In genomic region chr2L:10303786-10304185, dm6 we compare ENCODE assay signal across 1 fruit fly cellular context.
TF ChIP-seq lines count a peak whose summit lies in the region.

nmd (minus strand) TSS chr2L:10303947.

TF ChIP-seq in whole organism, embryonic, 481 proteins besides CTCF, POLR2A, EP300 and RAD21 (continued from another document and continues in another):
- TF ChIP-seq Aef1 (GFP tag; IDR thresholded peaks at IDR 0.05; lab: Robert Waterston, UW) (no peak), crc (GFP tag; optimal IDR thresholded peaks at IDR 0.05; lab: Kevin White, UChicago) (no peak), Med (GFP tag; lab: Kevin White, UChicago) (no peak), Hr3 (GFP tag; optimal IDR thresholded peaks at IDR 0.05; lab: Kevin White, UChicago) (no peak), trem (tag; optimal IDR thresholded peaks at IDR 0.05; lab: Kevin White, UChicago) (peak; percentile 98), CG30020 (tag; optimal IDR thresholded peaks at IDR 0.05; lab: Kevin White, UChicago) (peak; percentile 90), CG4328 (GFP tag; optimal IDR thresholded peaks at IDR 0.05; lab: Kevin White, UChicago) (no peak), CG2116 (GFP tag; optimal IDR thresholded peaks at IDR 0.05; lab: Kevin White, UChicago) (peak; percentile 92), CG4854 (GFP tag; optimal IDR thresholded peaks at IDR 0.05; lab: Kevin White, UChicago) (no peak), Bgb (GFP tag; IDR thresholded peaks at IDR 0.05; lab: Robert Waterston, UW; ENCODE audit: partially characterized antibody) (peak; percentile 53; the same call in 1 of the 2 replicates), CG10959 (GFP tag; IDR thresholded peaks at IDR 0.05; lab: Robert Waterston, UW) (no peak), aop (GFP tag; IDR thresholded peaks at IDR 0.05; lab: Robert Waterston, UW) (no peak), CG13287 (GFP tag; IDR thresholded peaks at IDR 0.05; lab: Robert Waterston, UW; ENCODE audit: partially characterized antibody) (peak; percentile 53), CG18619 (GFP tag; optimal IDR thresholded peaks at IDR 0.05; lab: Kevin White, UChicago) (no peak), esg (GFP tag; conservative IDR thresholded peaks at IDR 0.05; lab: Robert Waterston, UW) (no peak), pb (GFP tag; optimal IDR thresholded peaks at IDR 0.05; lab: Kevin White, UChicago) (no peak), h (optimal IDR thresholded peaks at IDR 0.05; lab: Kevin White, UChicago) (no peak), wor (GFP tag; IDR thresholded peaks at IDR 0.05; lab: Robert Waterston, UW) (no peak), Lhr (GFP tag; optimal IDR thresholded peaks at IDR 0.05; lab: Kevin White, UChicago) (peak; percentile 62), CG10321 (GFP tag; IDR thresholded peaks at IDR 0.05; lab: Robert Waterston, UW) (0 out of 2 replicates have a peak, but pooled peaks have one; percentile 21), CG9609 (GFP tag; optimal IDR thresholded peaks at IDR 0.05; lab: Kevin White, UChicago) (no peak), Xrp1 (GFP tag; IDR thresholded peaks at IDR 0.05; lab: Robert Waterston, UW) (no peak), CG15011 (GFP tag; optimal IDR thresholded peaks at IDR 0.05; lab: Kevin White, UChicago) (no peak), CG34376 (GFP tag; optimal IDR thresholded peaks at IDR 0.05; lab: Kevin White, UChicago) (peak; percentile 43), org-1 (GFP tag; optimal IDR thresholded peaks at IDR 0.05; lab: Kevin White, UChicago) (no peak), CG17829 (tag; optimal IDR thresholded peaks at IDR 0.05; lab: Kevin White, UChicago) (peak; percentile 13), CG6175 (GFP tag; IDR thresholded peaks at IDR 0.05; lab: Robert Waterston, UW) (no peak), CG8924 (tag; optimal IDR thresholded peaks at IDR 0.05; lab: Kevin White, UChicago) (no peak), p53 (GFP tag; optimal IDR thresholded peaks at IDR 0.05; lab: Kevin White, UChicago) (peak; percentile 36), CG9727 (GFP tag; optimal IDR thresholded peaks at IDR 0.05; lab: Kevin White, UChicago) (no peak), Poxn (GFP tag; IDR thresholded peaks at IDR 0.05; lab: Robert Waterston, UW) (no peak), cg (GFP tag; optimal IDR thresholded peaks at IDR 0.05; lab: Kevin White, UChicago) (peak; percentile 4), eyg (GFP tag; optimal IDR thresholded peaks at IDR 0.05; lab: Kevin White, UChicago) (no peak), HLH54F (GFP tag; optimal IDR thresholded peaks at IDR 0.05; lab: Kevin White, UChicago) (no peak), gcm (GFP tag; optimal IDR thresholded peaks at IDR 0.05; lab: Kevin White, UChicago) (no peak), pan (optimal IDR thresholded peaks at IDR 0.05; lab: Kevin White, UChicago) (no peak), pan (GFP tag; optimal IDR thresholded peaks at IDR 0.05 in 1 of 2, IDR thresholded peaks at IDR 0.05 in 1 of 2) (no peak), CG18011 (GFP tag; optimal IDR thresholded peaks at IDR 0.05; lab: Kevin White, UChicago) (no peak), H2.0 (GFP tag; IDR thresholded peaks at IDR 0.05; lab: Robert Waterston, UW) (no peak), NC2α (GFP tag; optimal IDR thresholded peaks at IDR 0.05; lab: Kevin White, UChicago) (no peak), Asciz (GFP tag; optimal IDR thresholded peaks at IDR 0.05; lab: Kevin White, UChicago) (no peak), lab (GFP tag; optimal IDR thresholded peaks at IDR 0.05; lab: Kevin White, UChicago) (no peak), CG1792 (GFP tag; optimal IDR thresholded peaks at IDR 0.05; lab: Kevin White, UChicago) (no peak), D (optimal IDR thresholded peaks at IDR 0.05; lab: Kevin White, UChicago) (no peak), D (GFP tag; optimal IDR thresholded peaks at IDR 0.05; lab: Kevin White, UChicago) (no peak), Scr (GFP tag; IDR thresholded peaks at IDR 0.05; lab: Robert Waterston, UW; ENCODE audit: partially characterized antibody) (peak; percentile 19; the same call in 1 of the 2 replicates), NfI (GFP tag; optimal IDR thresholded peaks at IDR 0.05; lab: Kevin White, UChicago) (peak; percentile 20), Awh (GFP tag; IDR thresholded peaks at IDR 0.05; lab: Robert Waterston, UW) (0 out of 2 replicates have a peak, but pooled peaks have one; percentile 28), ERR (GFP tag; optimal IDR thresholded peaks at IDR 0.05; lab: Kevin White, UChicago) (no peak), Hsf (GFP tag; optimal IDR thresholded peaks at IDR 0.05; lab: Kevin White, UChicago) (no peak), Dp (GFP tag; optimal IDR thresholded peaks at IDR 0.05; lab: Kevin White, UChicago) (peak; percentile 29), CG7928 (GFP tag; optimal IDR thresholded peaks at IDR 0.05; lab: Kevin White, UChicago) (no peak), Hmx (GFP tag; optimal IDR thresholded peaks at IDR 0.05; lab: Kevin White, UChicago) (no peak), CG10274 (GFP tag; optimal IDR thresholded peaks at IDR 0.05; lab: Kevin White, UChicago) (no peak), sob (GFP tag; IDR thresholded peaks at IDR 0.05; lab: Robert Waterston, UW) (no peak), pfk (GFP tag; optimal IDR thresholded peaks at IDR 0.05; lab: Kevin White, UChicago) (peak; percentile 95), CG3407 (GFP tag; optimal IDR thresholded peaks at IDR 0.05; lab: Kevin White, UChicago) (no peak), CG2712 (tag; optimal IDR thresholded peaks at IDR 0.05; lab: Kevin White, UChicago) (peak; percentile 8), CG15514 (GFP tag; optimal IDR thresholded peaks at IDR 0.05; lab: Kevin White, UChicago) (peak; percentile 82), CG7963 (GFP tag; IDR thresholded peaks at IDR 0.05; lab: Robert Waterston, UW; ENCODE audit: partially characterized antibody) (no peak), Usf (GFP tag; optimal IDR thresholded peaks at IDR 0.05; lab: Kevin White, UChicago) (no peak), CG10543 (GFP tag; optimal IDR thresholded peaks at IDR 0.05; lab: Kevin White, UChicago) (no peak), HLHmδ (GFP tag; optimal IDR thresholded peaks at IDR 0.05; lab: Kevin White, UChicago) (no peak), stwl (tag; optimal IDR thresholded peaks at IDR 0.05; lab: Kevin White, UChicago) (peak; percentile 90), CG6683 (GFP tag; optimal IDR thresholded peaks at IDR 0.05; lab: Kevin White, UChicago) (no peak), CG5180 (GFP tag; optimal IDR thresholded peaks at IDR 0.05; lab: Kevin White, UChicago) (no peak), Atf-2 (GFP tag; optimal IDR thresholded peaks at IDR 0.05; lab: Kevin White, UChicago) (no peak), CG7372 (GFP tag; IDR thresholded peaks at IDR 0.05; lab: Robert Waterston, UW) (no peak), CG12219 (GFP tag; optimal IDR thresholded peaks at IDR 0.05; lab: Kevin White, UChicago) (no peak), Ptx1 (GFP tag; IDR thresholded peaks at IDR 0.05; lab: Robert Waterston, UW) (0 out of 2 replicates have a peak, but pooled peaks have one; percentile 13), CG12236 (GFP tag; optimal IDR thresholded peaks at IDR 0.05; lab: Kevin White, UChicago) (no peak), Hr39 (optimal IDR thresholded peaks at IDR 0.05; lab: Kevin White, UChicago) (no peak), gro (GFP tag; optimal IDR thresholded peaks at IDR 0.05; lab: Kevin White, UChicago) (no peak), CG34224 (GFP tag; IDR thresholded peaks at IDR 0.05; lab: Robert Waterston, UW; ENCODE audit: partially characterized antibody) (no peak), ci (GFP tag; IDR thresholded peaks at IDR 0.05; lab: Robert Waterston, UW) (no peak), CG1603 (tag; optimal IDR thresholded peaks at IDR 0.05; lab: Kevin White, UChicago) (peak; percentile 63), fu2 (GFP tag; optimal IDR thresholded peaks at IDR 0.05; lab: Kevin White, UChicago) (no peak), D19A (tag; optimal IDR thresholded peaks at IDR 0.05; lab: Kevin White, UChicago) (no peak), mld (GFP tag; IDR thresholded peaks at IDR 0.05; lab: Robert Waterston, UW; ENCODE audit: partially characterized antibody) (no peak), tin (GFP tag; optimal IDR thresholded peaks at IDR 0.05; lab: Kevin White, UChicago) (no peak), hb (GFP tag; IDR thresholded peaks at IDR 0.05; lab: Robert Waterston, UW; ENCODE audit: partially characterized antibody) (no peak), Chrac-16 (GFP tag; optimal IDR thresholded peaks at IDR 0.05; lab: Kevin White, UChicago) (peak; percentile 12), ind (GFP tag; optimal IDR thresholded peaks at IDR 0.05; lab: Kevin White, UChicago) (no peak), nom (GFP tag; optimal IDR thresholded peaks at IDR 0.05; lab: Kevin White, UChicago) (peak; percentile 24), bbx (GFP tag; IDR thresholded peaks at IDR 0.05; lab: Robert Waterston, UW; ENCODE audit: partially characterized antibody) (peak; percentile 38; the same call in 1 of the 2 replicates), CG13775 (GFP tag; optimal IDR thresholded peaks at IDR 0.05; lab: Kevin White, UChicago) (no peak), CG6791 (GFP tag; IDR thresholded peaks at IDR 0.05; lab: Robert Waterston, UW; ENCODE audit: partially characterized antibody) (0 out of 3 replicates have a peak, but pooled peaks have one; percentile 22), br (optimal IDR thresholded peaks at IDR 0.05; lab: Kevin White, UChicago) (no peak), CG10147 (GFP tag; optimal IDR thresholded peaks at IDR 0.05; lab: Kevin White, UChicago) (no peak), bsh (GFP tag; optimal IDR thresholded peaks at IDR 0.05; lab: Kevin White, UChicago) (no peak), zen (tag; optimal IDR thresholded peaks at IDR 0.05; lab: Kevin White, UChicago) (no peak), CG6254 (GFP tag; optimal IDR thresholded peaks at IDR 0.05; lab: Kevin White, UChicago) (no peak), chn (GFP tag; optimal IDR thresholded peaks at IDR 0.05; lab: Kevin White, UChicago) (no peak), CG10654 (GFP tag; optimal IDR thresholded peaks at IDR 0.05; lab: Kevin White, UChicago) (peak; percentile 3), schlank (tag; optimal IDR thresholded peaks at IDR 0.05; lab: Kevin White, UChicago) (no peak), Vsx1 (GFP tag; optimal IDR thresholded peaks at IDR 0.05; lab: Kevin White, UChicago) (no peak), CG31441 (GFP tag; IDR thresholded peaks at IDR 0.05; lab: Robert Waterston, UW) (no peak), CG5953 (GFP tag; IDR thresholded peaks at IDR 0.05; lab: Robert Waterston, UW) (no peak), CG10431 (GFP tag; optimal IDR thresholded peaks at IDR 0.05; lab: Kevin White, UChicago) (peak; percentile 91), zfh2 (GFP tag; optimal IDR thresholded peaks at IDR 0.05; lab: Kevin White, UChicago) (no peak), tap (tag; optimal IDR thresholded peaks at IDR 0.05; lab: Kevin White, UChicago) (no peak), dimm (GFP tag; IDR thresholded peaks at IDR 0.05; lab: Robert Waterston, UW) (no peak), CG2199 (GFP tag; IDR thresholded peaks at IDR 0.05; lab: Robert Waterston, UW) (no peak), usp (GFP tag; optimal IDR thresholded peaks at IDR 0.05; lab: Kevin White, UChicago) (no peak), zen2 (GFP tag; IDR thresholded peaks at IDR 0.05; lab: Robert Waterston, UW; ENCODE audit: partially characterized antibody) (no peak), dmrt99B (tag; optimal IDR thresholded peaks at IDR 0.05; lab: Kevin White, UChicago) (no peak), Eip74EF (GFP tag; optimal IDR thresholded peaks at IDR 0.05; lab: Kevin White, UChicago) (no peak), CG16779 (GFP tag; IDR thresholded peaks at IDR 0.05; lab: Robert Waterston, UW) (no peak), yki (optimal IDR thresholded peaks at IDR 0.05; lab: Kevin White, UChicago) (no peak), CG9817 (tag; optimal IDR thresholded peaks at IDR 0.05; lab: Kevin White, UChicago) (peak; percentile 16), HmgZ (tag; optimal IDR thresholded peaks at IDR 0.05; lab: Kevin White, UChicago) (peak; percentile 19), Doc3 (GFP tag; IDR thresholded peaks at IDR 0.05; lab: Robert Waterston, UW; ENCODE audit: partially characterized antibody) (no peak), CG1529 (GFP tag; optimal IDR thresholded peaks at IDR 0.05; lab: Kevin White, UChicago) (no peak), Spps (tag; optimal IDR thresholded peaks at IDR 0.05; lab: Kevin White, UChicago) (no peak), HLH4C (GFP tag; IDR thresholded peaks at IDR 0.05; lab: Robert Waterston, UW; ENCODE audit: partially characterized antibody) (no peak), ATbp (GFP tag; optimal IDR thresholded peaks at IDR 0.05; lab: Kevin White, UChicago) (no peak), Dfd (GFP tag; optimal IDR thresholded peaks at IDR 0.05; lab: Kevin White, UChicago) (no peak), E2f2 (GFP tag; IDR thresholded peaks at IDR 0.05; lab: Robert Waterston, UW) (peak; percentile 35; the same call in 1 of the 2 replicates), crp (GFP tag; optimal IDR thresholded peaks at IDR 0.05; lab: Kevin White, UChicago) (no peak), CG10462 (GFP tag; optimal IDR thresholded peaks at IDR 0.05; lab: Kevin White, UChicago) (no peak), row (GFP tag; IDR thresholded peaks at IDR 0.05; lab: Robert Waterston, UW) (peak; percentile 81), lov (optimal IDR thresholded peaks at IDR 0.05; lab: Kevin White, UChicago) (no peak), lov (GFP tag; IDR thresholded peaks at IDR 0.05; lab: Robert Waterston, UW) (no peak), CG17612 (GFP tag; IDR thresholded peaks at IDR 0.05; lab: Robert Waterston, UW) (no peak), Hr51 (GFP tag; optimal IDR thresholded peaks at IDR 0.05; lab: Kevin White, UChicago) (peak in 1 of 2 experiments; percentile 24), CG30431 (GFP tag; optimal IDR thresholded peaks at IDR 0.05; lab: Kevin White, UChicago) (no peak), CG6272 (GFP tag; IDR thresholded peaks at IDR 0.05; lab: Robert Waterston, UW) (no peak), Camta (GFP tag; optimal IDR thresholded peaks at IDR 0.05; lab: Kevin White, UChicago) (no peak), CG11695 (GFP tag; IDR thresholded peaks at IDR 0.05; lab: Robert Waterston, UW) (no peak), CG2889 (GFP tag; IDR thresholded peaks at IDR 0.05; lab: Robert Waterston, UW) (no peak), grau (tag; optimal IDR thresholded peaks at IDR 0.05; lab: Kevin White, UChicago) (peak; percentile 6), Rfx (GFP tag; IDR thresholded peaks at IDR 0.05; lab: Robert Waterston, UW) (peak; percentile 57), Rx (GFP tag; IDR thresholded peaks at IDR 0.05; lab: Robert Waterston, UW) (no peak), tgo (GFP tag; IDR thresholded peaks at IDR 0.05; lab: Robert Waterston, UW) (no peak), toy (GFP tag; IDR thresholded peaks at IDR 0.05; lab: Robert Waterston, UW) (no peak), kay (GFP tag; optimal IDR thresholded peaks at IDR 0.05; lab: Kevin White, UChicago) (no peak)
